Fruit fly (Drosophila melanogaster) whole organism, embryonic: Measurements from ENCODE around the gene GXIVsPLA2.
A peak's percentile ranks its signal among the peaks of the same experiment; 100 is the strongest.

ENCODE experiments used
- ATbp ChIP-seq: fragments of 200-800 bp; sonication (Bioruptor generic); optimal IDR thresholded peaks from 2 replicates; lab custom pipeline; 2017; ENCODE audit warnings: missing biosample characterization, mild to moderate bottlenecking, missing genetic modification characterization, missing genetic modification reagents
- Aef1 ChIP-seq: fragments of 200-800 bp; sonication (Bioruptor generic); IDR thresholded peaks from 3 replicates; pipeline ENCODE4 v1.3.6; 2022; ENCODE audit warnings: missing biosample characterization, missing genetic modification characterization
- CG10147 ChIP-seq: fragments of 200-800 bp; sonication (Bioruptor generic); optimal IDR thresholded peaks from 2 replicates; lab custom pipeline; 2019; ENCODE audit warnings: missing biosample characterization, mild to moderate bottlenecking, missing genetic modification characterization, moderate library complexity
- CG13296 ChIP-seq: fragments of 200-800 bp; sonication (Bioruptor generic); optimal IDR thresholded peaks from 3 replicates; lab custom pipeline; 2018; ENCODE audit warnings: missing biosample characterization, mild to moderate bottlenecking, missing genetic modification characterization
- CG13424 ChIP-seq: fragments of 200-800 bp; sonication (Bioruptor generic); optimal IDR thresholded peaks from 2 replicates; lab custom pipeline; 2019; ENCODE audit warnings: missing biosample characterization, mild to moderate bottlenecking, missing genetic modification characterization, moderate library complexity
- CG13624 ChIP-seq: fragments of 200-800 bp; sonication (Bioruptor generic); optimal IDR thresholded peaks from 2 replicates; lab custom pipeline; 2016; ENCODE audit warnings: missing biosample characterization, missing genetic modification characterization
- CG17186 ChIP-seq: fragments of 200-800 bp; sonication (Bioruptor generic); optimal IDR thresholded peaks from 3 replicates; lab custom pipeline; 2017; ENCODE audit warnings: missing biosample characterization, missing genetic modification reagents, missing genetic modification characterization
- CG18262 ChIP-seq: fragments of 200-800 bp; optimal IDR thresholded peaks from 3 replicates; lab custom pipeline; 2019; ENCODE audit warnings: missing biosample characterization, mild to moderate bottlenecking, missing genetic modification characterization, moderate library complexity
- CG30403 ChIP-seq: fragments of 200-800 bp; sonication (Bioruptor generic); optimal IDR thresholded peaks from 3 replicates; lab custom pipeline; 2016; ENCODE audit warnings: missing biosample characterization, missing genetic modification characterization
- CG3726 ChIP-seq: fragments of 200-800 bp; sonication (Bioruptor generic); IDR thresholded peaks from 3 replicates; pipeline ENCODE4, ENCODE4 v1.3.6; 2022; ENCODE audit warnings: missing biosample characterization, missing genetic modification characterization
- CG4707 ChIP-seq: fragments of 200-800 bp; sonication (Bioruptor generic); optimal IDR thresholded peaks from 2 replicates; lab custom pipeline; 2018; ENCODE audit warnings: missing biosample characterization, mild to moderate bottlenecking, missing genetic modification characterization, moderate library complexity
- CG6791 ChIP-seq: fragments of 200-800 bp; sonication (Bioruptor generic); IDR thresholded peaks from 3 replicates; pipeline ENCODE4 v1.3.6; 2022; ENCODE audit warnings: missing biosample characterization, missing genetic modification characterization; ENCODE audit not compliant: partially characterized antibody
- CG8359 ChIP-seq: fragments of 200-800 bp; sonication (Bioruptor generic); optimal IDR thresholded peaks from 2 replicates; lab custom pipeline; 2017; ENCODE audit warnings: missing biosample characterization, mild to moderate bottlenecking, missing genetic modification characterization, borderline replicate concordance
- CG9876 ChIP-seq: fragments of 200-800 bp; sonication (Bioruptor generic); optimal IDR thresholded peaks from 2 replicates; lab custom pipeline; 2016; ENCODE audit warnings: missing biosample characterization, missing genetic modification characterization
- Dll ChIP-seq: fragments of 200-800 bp; sonication (Bioruptor generic); IDR thresholded peaks from 4 replicates; pipeline ENCODE4 v1.3.6; 2022; ENCODE audit warnings: missing biosample characterization, missing genetic modification characterization; ENCODE audit not compliant: partially characterized antibody
- Doc3 ChIP-seq: fragments of 200-800 bp; sonication (Bioruptor generic); IDR thresholded peaks from 3 replicates; pipeline ENCODE4 v1.3.6; 2022; ENCODE audit warnings: missing biosample characterization, missing genetic modification characterization; ENCODE audit not compliant: partially characterized antibody
- Gsc ChIP-seq: fragments of 200-800 bp; sonication (Bioruptor generic); IDR thresholded peaks from 2 replicates; pipeline ENCODE4 v1.3.6; 2022; ENCODE audit warnings: missing biosample characterization, missing genetic modification characterization
- Hand ChIP-seq: fragments of 200-800 bp; sonication (Bioruptor generic); optimal IDR thresholded peaks from 2 replicates; lab custom pipeline; 2017; ENCODE audit warnings: mild to moderate bottlenecking, missing biosample characterization, missing genetic modification reagents, missing genetic modification characterization
- Lpt ChIP-seq: fragments of >200 bp; optimal IDR thresholded peaks from 2 replicates; lab custom pipeline; 2018; ENCODE audit warnings: missing biosample characterization, missing genetic modification characterization
- NFAT ChIP-seq: fragments of 200-800 bp; sonication (Bioruptor generic); IDR thresholded peaks from 2 replicates; pipeline ENCODE4 v1.3.6; 2022; ENCODE audit warnings: missing biosample characterization, missing genetic modification characterization
- Xrp1 ChIP-seq: fragments of 200-800 bp; sonication (Bioruptor generic); IDR thresholded peaks from 2 replicates; pipeline ENCODE4 v1.3.6; 2022; ENCODE audit warnings: missing biosample characterization, missing genetic modification characterization
- amos ChIP-seq: fragments of 200-800 bp; sonication (Bioruptor generic); IDR thresholded peaks from 2 replicates; pipeline ENCODE4 v1.3.6; 2022; ENCODE audit warnings: missing biosample characterization, missing genetic modification characterization; ENCODE audit not compliant: partially characterized antibody
- aop ChIP-seq: fragments of 200-800 bp; sonication (Bioruptor generic); IDR thresholded peaks from 2 replicates; pipeline ENCODE4 v1.3.6; 2022; ENCODE audit warnings: missing biosample characterization, missing genetic modification characterization
- bab2 ChIP-seq: fragments of 200-800 bp; sonication (Bioruptor generic); optimal IDR thresholded peaks from 2 replicates; lab custom pipeline; 2016; ENCODE audit warnings: missing biosample characterization, missing genetic modification characterization
- cas ChIP-seq: fragments of 200-800 bp; sonication (Bioruptor generic); IDR thresholded peaks from 2 replicates; pipeline ENCODE4 v1.3.6; 2022; ENCODE audit warnings: missing biosample characterization, missing genetic modification characterization
- crc ChIP-seq: fragments of 200-800 bp; sonication (Bioruptor generic); optimal IDR thresholded peaks from 2 replicates; lab custom pipeline; 2016; ENCODE audit warnings: missing biosample characterization, missing genetic modification characterization
- crp ChIP-seq, 2 experiments: fragments of 200-800 bp; sonication (Bioruptor generic); optimal IDR thresholded peaks; 2 replicates in 1 of 2; 3 replicates in 1 of 2; lab custom pipeline; 2017; ENCODE audit warnings: missing biosample characterization in 2 of 2, missing genetic modification characterization in 2 of 2, mild to moderate bottlenecking in 1 of 2, moderate library complexity in 1 of 2
- cwo ChIP-seq: fragments of 200-800 bp; sonication (Bioruptor generic); optimal IDR thresholded peaks from 3 replicates; lab custom pipeline; 2017; ENCODE audit warnings: missing biosample characterization, missing genetic modification characterization, mild to moderate bottlenecking, moderate library complexity, missing genetic modification reagents
- en ChIP-seq: fragments of 200-800 bp; sonication (Bioruptor generic); optimal IDR thresholded peaks from 2 replicates; lab custom pipeline; 2016; ENCODE audit warnings: missing biosample characterization, missing genetic modification characterization
- grn ChIP-seq: fragments of 200-800 bp; sonication (Bioruptor generic); optimal IDR thresholded peaks from 3 replicates; lab custom pipeline; 2017; ENCODE audit warnings: missing biosample characterization, missing genetic modification characterization
- gsb-n ChIP-seq: fragments of 200-800 bp; sonication (Bioruptor generic); optimal IDR thresholded peaks from 3 replicates; lab custom pipeline; 2018; ENCODE audit warnings: missing biosample characterization, mild to moderate bottlenecking, missing genetic modification characterization
- gt ChIP-seq: fragments of 200-800 bp; sonication (Bioruptor generic); IDR thresholded peaks from 2 replicates; pipeline ENCODE4 v1.3.6; 2022; ENCODE audit warnings: missing biosample characterization, missing genetic modification characterization
- hkb ChIP-seq, 2 experiments: fragments of 200-800 bp in 1 of 2; fragments of >200 bp in 1 of 2; sonication (Bioruptor generic) in 1 of 2; IDR thresholded peaks in 1 of 2; optimal IDR thresholded peaks in 1 of 2; 2 replicates each; pipeline versions ENCODE4 v1.3.6 to Lab custom; 2017 to 2022; ENCODE audit warnings: missing biosample characterization in 1 of 2, missing genetic modification characterization in 1 of 2
- inv ChIP-seq: fragments of 200-800 bp; sonication (Bioruptor generic); IDR thresholded peaks from 2 replicates; pipeline ENCODE4 v1.3.6; 2022; ENCODE audit warnings: missing biosample characterization, missing genetic modification characterization; ENCODE audit not compliant: partially characterized antibody
- klu ChIP-seq: fragments of 200-800 bp; sonication (Bioruptor generic); IDR thresholded peaks from 2 replicates; pipeline ENCODE4 v1.3.6; 2022; ENCODE audit warnings: missing biosample characterization, missing genetic modification characterization
- lov ChIP-seq, 2 experiments: fragments of 200-800 bp in 1 of 2; fragments of >200 bp in 1 of 2; sonication (Bioruptor generic) in 1 of 2; IDR thresholded peaks in 1 of 2; optimal IDR thresholded peaks in 1 of 2; 2 replicates in 1 of 2; 3 replicates in 1 of 2; pipeline versions ENCODE4 v1.3.6 to Lab custom; 2017 to 2022; ENCODE audit warnings: missing biosample characterization in 1 of 2, missing genetic modification characterization in 1 of 2
- nom ChIP-seq: fragments of 200-800 bp; sonication (Bioruptor generic); optimal IDR thresholded peaks from 2 replicates; lab custom pipeline; 2017; ENCODE audit warnings: missing biosample characterization, missing genetic modification characterization, mild to moderate bottlenecking, moderate library complexity, missing genetic modification reagents
- otp ChIP-seq: fragments of 200-800 bp; sonication (Bioruptor generic); IDR thresholded peaks from 3 replicates; pipeline ENCODE4, ENCODE4 v1.3.6; 2022; ENCODE audit warnings: missing biosample characterization, missing genetic modification characterization
- rib ChIP-seq: fragments of 200-800 bp; sonication (Bioruptor generic); IDR thresholded peaks from 2 replicates; pipeline ENCODE4 v1.3.6; 2022; ENCODE audit warnings: missing biosample characterization, missing genetic modification characterization
- ro ChIP-seq: fragments of 200-800 bp; sonication (Bioruptor generic); IDR thresholded peaks from 2 replicates; pipeline ENCODE4 v1.3.6; 2022; ENCODE audit warnings: missing biosample characterization, missing genetic modification characterization
- row ChIP-seq: fragments of 200-800 bp; sonication (Bioruptor generic); IDR thresholded peaks from 3 replicates; pipeline ENCODE4 v1.3.6; 2022; ENCODE audit warnings: missing biosample characterization, missing genetic modification characterization
- schlank ChIP-seq: fragments of 200-800 bp; sonication (Bioruptor generic); optimal IDR thresholded peaks from 2 replicates; lab custom pipeline; 2018; ENCODE audit warnings: missing biosample characterization, mild to moderate bottlenecking, missing genetic modification characterization
- sisA ChIP-seq: fragments of 200-800 bp; sonication (Bioruptor generic); IDR thresholded peaks from 2 replicates; pipeline ENCODE4 v1.3.6; 2022; ENCODE audit warnings: missing biosample characterization, missing genetic modification characterization
- sqz ChIP-seq: fragments of 200-800 bp; sonication (Bioruptor generic); optimal IDR thresholded peaks from 3 replicates; lab custom pipeline; 2018; ENCODE audit warnings: missing biosample characterization, mild to moderate bottlenecking, missing genetic modification characterization
- sug ChIP-seq: fragments of 200-800 bp; optimal IDR thresholded peaks from 2 replicates; lab custom pipeline; 2019; ENCODE audit warnings: missing biosample characterization, mild to moderate bottlenecking, missing genetic modification characterization, moderate library complexity
- tap ChIP-seq: fragments of 200-800 bp; optimal IDR thresholded peaks from 3 replicates; lab custom pipeline; 2019; ENCODE audit warnings: missing biosample characterization, mild to moderate bottlenecking, missing genetic modification characterization, moderate library complexity
- toy ChIP-seq: fragments of 200-800 bp; sonication (Bioruptor generic); IDR thresholded peaks from 2 replicates; pipeline ENCODE4 v1.3.6; 2022; ENCODE audit warnings: missing biosample characterization, missing genetic modification characterization
- vfl ChIP-seq: fragments of 200-800 bp; sonication (Bioruptor generic); optimal IDR thresholded peaks from 2 replicates; lab custom pipeline; 2016; ENCODE audit warnings: missing biosample characterization, missing genetic modification characterization
- zfh2 ChIP-seq: fragments of 200-800 bp; sonication (Bioruptor generic); optimal IDR thresholded peaks from 2 replicates; lab custom pipeline; 2016; ENCODE audit warnings: missing biosample characterization, missing genetic modification characterization

The GXIVsPLA2 gene

DNA sequence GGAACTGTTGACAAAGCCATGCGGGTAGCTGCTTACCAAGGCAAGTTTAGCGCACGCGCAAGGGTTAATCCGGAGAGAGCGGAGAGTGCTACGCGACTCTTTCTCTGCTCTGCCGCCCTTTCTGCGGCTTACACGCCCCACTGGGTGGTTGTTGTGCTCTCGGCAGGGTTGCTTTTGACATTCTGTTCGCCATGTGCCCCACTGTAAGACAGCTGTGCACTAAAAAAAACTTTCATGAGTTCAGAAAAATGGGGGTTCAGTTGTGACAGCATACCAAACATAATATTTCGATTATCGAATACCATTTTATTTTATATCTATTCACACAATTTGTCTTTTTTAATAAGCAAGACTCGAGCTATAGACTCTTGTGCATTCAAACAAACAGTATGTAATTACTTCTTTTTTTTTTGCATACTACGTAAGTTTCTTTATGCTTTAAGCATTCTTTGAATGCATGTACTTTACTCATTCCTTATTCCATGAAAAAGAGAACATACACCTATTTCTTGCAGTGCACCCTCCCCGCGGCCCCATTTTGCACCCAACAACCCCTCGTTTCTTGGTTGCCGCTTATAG, 33.8 kb upstream of the GXIVsPLA2 start (continued):
- peak; percentile 20; the same call in 1 of the 2 replicates for TF ChIP-seq Xrp1 (GFP tag; lab: Robert Waterston, UW)
- TF ChIP-seq aop = no peak
- TF ChIP-seq gt (GFP tag; lab: Robert Waterston, UW) = no peak
- no peak for TF ChIP-seq crp (GFP tag; optimal IDR thresholded peaks at IDR 0.05; lab: Kevin White, UChicago)
- peak; percentile 40 for TF ChIP-seq ATbp (GFP tag; lab: Kevin White, UChicago)
- no peak for TF ChIP-seq ro (GFP tag; lab: Robert Waterston, UW)
- TF ChIP-seq nom = no peak
- no peak for TF ChIP-seq hkb (optimal IDR thresholded peaks at IDR 0.05; lab: Kevin White, UChicago)
- peak; percentile 42; the same call in 1 of the 2 replicates for TF ChIP-seq hkb (GFP tag; IDR thresholded peaks at IDR 0.05; lab: Robert Waterston, UW)
- no peak for TF ChIP-seq CG8359 (GFP tag; lab: Kevin White, UChicago)
- TF ChIP-seq CG30403 (GFP tag; lab: Kevin White, UChicago) = peak; percentile 34
- TF ChIP-seq amos = no peak
- TF ChIP-seq Dll (GFP tag; lab: Robert Waterston, UW) = no peak
- no peak for TF ChIP-seq toy (GFP tag; lab: Robert Waterston, UW)
- no peak for TF ChIP-seq Gsc (GFP tag; lab: Robert Waterston, UW)
- TF ChIP-seq tap (tag; lab: Kevin White, UChicago) = no peak
- TF ChIP-seq cas = 0 out of 2 replicates have a peak, but pooled peaks have one; percentile 17
- no peak for TF ChIP-seq vfl (GFP tag; lab: Kevin White, UChicago)
- peak; percentile 61 for TF ChIP-seq cwo (GFP tag; lab: Kevin White, UChicago)
- peak; percentile 77 for TF ChIP-seq row
- 0 out of 2 replicates have a peak, but pooled peaks have one; percentile 29 for TF ChIP-seq sisA (GFP tag; lab: Robert Waterston, UW)
- no peak for TF ChIP-seq otp (GFP tag; lab: Robert Waterston, UW)
- peak; percentile 15 for TF ChIP-seq CG13624
- peak; percentile 65 for TF ChIP-seq CG10147 (GFP tag; lab: Kevin White, UChicago)
- TF ChIP-seq grn (GFP tag; lab: Kevin White, UChicago) = no peak
- no peak for TF ChIP-seq NFAT (GFP tag; lab: Robert Waterston, UW)
- no peak for TF ChIP-seq CG6791 (GFP tag; lab: Robert Waterston, UW)
- no peak for TF ChIP-seq rib (GFP tag; lab: Robert Waterston, UW)
- TF ChIP-seq bab2 (GFP tag; lab: Kevin White, UChicago) = peak; percentile 26
- no peak for TF ChIP-seq inv (GFP tag; lab: Robert Waterston, UW)
- peak; percentile 67 for TF ChIP-seq CG13424
- TF ChIP-seq CG18262 (tag; lab: Kevin White, UChicago) = peak; percentile 45
- TF ChIP-seq CG9876 (GFP tag; lab: Kevin White, UChicago) = no peak
- no peak for TF ChIP-seq Lpt (GFP tag; lab: Kevin White, UChicago)
- no peak for TF ChIP-seq lov (optimal IDR thresholded peaks at IDR 0.05; lab: Kevin White, UChicago)
- no peak for TF ChIP-seq lov (GFP tag; IDR thresholded peaks at IDR 0.05; lab: Robert Waterston, UW)
- TF ChIP-seq CG13296 (GFP tag; lab: Kevin White, UChicago) = peak; percentile 63
- no peak for TF ChIP-seq crc
- no peak for TF ChIP-seq Doc3
- TF ChIP-seq CG4707 (GFP tag; lab: Kevin White, UChicago) = peak; percentile 29
- TF ChIP-seq CG3726 = no peak
- TF ChIP-seq CG17186 (GFP tag; lab: Kevin White, UChicago) = no peak
- TF ChIP-seq Hand (GFP tag; lab: Kevin White, UChicago) = peak; percentile 75
- TF ChIP-seq gsb-n (tag; lab: Kevin White, UChicago) = no peak
- peak; percentile 27; the same call in 1 of the 3 replicates for TF ChIP-seq Aef1 (GFP tag; lab: Robert Waterston, UW)
- no peak for TF ChIP-seq en (GFP tag; lab: Kevin White, UChicago)
- TF ChIP-seq klu (GFP tag; lab: Robert Waterston, UW) = no peak
- TF ChIP-seq schlank (tag; lab: Kevin White, UChicago) = no peak
- peak; percentile 45 for TF ChIP-seq sqz
- peak; percentile 39 for TF ChIP-seq sug (tag; lab: Kevin White, UChicago)
- no peak for TF ChIP-seq zfh2 (GFP tag; lab: Kevin White, UChicago)
